Fruit fly (Drosophila melanogaster) whole organism, adult: Measurements from ENCODE around the gene meru.

Experiments
- CG11617 ChIP-seq: fragments of 200-800 bp; sonication (Bioruptor generic); optimal IDR thresholded peaks from 2 replicates; lab custom pipeline; 2017; ENCODE audit warnings: mild to moderate bottlenecking, missing biosample characterization, missing genetic modification reagents, missing genetic modification characterization
- CG12768 ChIP-seq: fragments of 200-800 bp; sonication (Bioruptor generic); optimal IDR thresholded peaks from 2 replicates; lab custom pipeline; 2017; ENCODE audit warnings: missing biosample characterization, missing genetic modification characterization, mild to moderate bottlenecking, moderate library complexity, missing genetic modification reagents
- CG14711 ChIP-seq: fragments of 200-800 bp; sonication (Bioruptor generic); optimal IDR thresholded peaks from 2 replicates; lab custom pipeline; 2018; ENCODE audit warnings: missing biosample characterization, mild to moderate bottlenecking, missing genetic modification characterization, moderate library complexity
- CG1620 ChIP-seq: fragments of 200-800 bp; sonication (Bioruptor generic); optimal IDR thresholded peaks from 2 replicates; lab custom pipeline; 2016; ENCODE audit warnings: missing biosample characterization, missing genetic modification characterization
- CG33017 ChIP-seq: fragments of 200-800 bp; sonication (Bioruptor generic); optimal IDR thresholded peaks from 2 replicates; lab custom pipeline; 2018; ENCODE audit warnings: missing biosample characterization, mild to moderate bottlenecking, missing genetic modification characterization, moderate library complexity
- CG5204 ChIP-seq: fragments of 200-800 bp; sonication (Bioruptor generic); optimal IDR thresholded peaks from 2 replicates; lab custom pipeline; 2016; ENCODE audit warnings: missing biosample characterization, missing genetic modification characterization
- CG7045 ChIP-seq: fragments of 200-800 bp; sonication (Bioruptor generic); optimal IDR thresholded peaks from 2 replicates; lab custom pipeline; 2017; ENCODE audit warnings: missing biosample characterization, mild to moderate bottlenecking, missing genetic modification characterization
- CG7101 ChIP-seq: fragments of 200-800 bp; sonication (Bioruptor generic); optimal IDR thresholded peaks from 2 replicates; lab custom pipeline; 2018; ENCODE audit warnings: missing biosample characterization, mild to moderate bottlenecking, missing genetic modification characterization, moderate library complexity
- Clk ChIP-seq: fragments of 200-800 bp; sonication (Bioruptor generic); optimal IDR thresholded peaks from 2 replicates; lab custom pipeline; 2017; ENCODE audit warnings: missing biosample characterization, missing genetic modification characterization
- Crg-1 ChIP-seq: fragments of 200-800 bp; sonication (Bioruptor generic); optimal IDR thresholded peaks from 2 replicates; lab custom pipeline; 2016; ENCODE audit warnings: missing biosample characterization, missing genetic modification characterization
- Hr96 ChIP-seq: fragments of 200-800 bp; sonication (Bioruptor generic); optimal IDR thresholded peaks from 2 replicates; lab custom pipeline; 2016; ENCODE audit warnings: missing biosample characterization, missing genetic modification characterization
- Mnt ChIP-seq: fragments of 200-800 bp; sonication (Bioruptor generic); optimal IDR thresholded peaks from 2 replicates; lab custom pipeline; 2016; ENCODE audit warnings: missing biosample characterization, mild to moderate bottlenecking, missing genetic modification characterization
- bab1 ChIP-seq: fragments of 200-800 bp; sonication (Bioruptor generic); optimal IDR thresholded peaks from 3 replicates; lab custom pipeline; 2019; ENCODE audit warnings: missing biosample characterization, mild to moderate bottlenecking, missing genetic modification characterization, moderate library complexity
- cic ChIP-seq: fragments of 200-800 bp; sonication (Bioruptor generic); optimal IDR thresholded peaks from 2 replicates; lab custom pipeline; 2017; ENCODE audit warnings: missing biosample characterization, mild to moderate bottlenecking, missing genetic modification characterization, moderate library complexity
- cnc ChIP-seq, 2 experiments: fragments of >200 bp; optimal IDR thresholded peaks; 2 replicates each; lab custom pipeline; 2017
- kay ChIP-seq: fragments of 200-800 bp; sonication (Bioruptor generic); peaks from one replicate; lab custom pipeline; 2016; ENCODE audit warnings: missing biosample characterization, missing genetic modification characterization, borderline replicate concordance
- ovo ChIP-seq: fragments of 200-800 bp; sonication (Bioruptor generic); optimal IDR thresholded peaks from 2 replicates; lab custom pipeline; 2016; ENCODE audit warnings: missing biosample characterization, missing genetic modification characterization
- pad ChIP-seq: fragments of 200-800 bp; sonication (Bioruptor generic); optimal IDR thresholded peaks from 3 replicates; lab custom pipeline; 2017; ENCODE audit warnings: missing biosample characterization, missing genetic modification characterization, mild to moderate bottlenecking, moderate library complexity, missing genetic modification reagents
- tj ChIP-seq: fragments of 200-800 bp; sonication (Bioruptor generic); optimal IDR thresholded peaks from 3 replicates; lab custom pipeline; 2017; ENCODE audit warnings: missing biosample characterization, mild to moderate bottlenecking, missing genetic modification characterization, moderate library complexity
- toe ChIP-seq: fragments of 200-800 bp; sonication (Bioruptor generic); optimal IDR thresholded peaks from 2 replicates; lab custom pipeline; 2016; ENCODE audit warnings: missing biosample characterization, missing genetic modification characterization

meru gene

dm6 chr3L:15843962-15844361, at the start of gene meru:
Gene meru, minus strand, starts transcription at chr3L:15844062.
- TF ChIP-seq Mnt (GFP tag; lab: Kevin White, UChicago) (no peak), CG5204 (GFP tag; lab: Kevin White, UChicago) (no peak), Crg-1 (GFP tag; lab: Kevin White, UChicago) (no peak), Hr96 (GFP tag; lab: Kevin White, UChicago) (no peak), bab1 (no peak), CG11617 (GFP tag; lab: Kevin White, UChicago) (no peak), ovo (no peak), cnc (optimal IDR thresholded peaks at IDR 0.05; lab: Kevin White, UChicago) (no peak), Clk (GFP tag; lab: Kevin White, UChicago) (no peak), CG33017 (tag; lab: Kevin White, UChicago) (no peak), CG1620 (GFP tag; lab: Kevin White, UChicago) (no peak)

- TF ChIP-seq CG14711 (tag; lab: Kevin White, UChicago): no peak
- TF ChIP-seq Mnt (GFP tag; lab: Kevin White, UChicago): no peak
- TF ChIP-seq tj: no peak
- no peak for TF ChIP-seq ovo
- TF ChIP-seq CG11617 (GFP tag; lab: Kevin White, UChicago): no peak
- TF ChIP-seq CG5204 (GFP tag; lab: Kevin White, UChicago): no peak
- TF ChIP-seq CG12768 (GFP tag; lab: Kevin White, UChicago): no peak
- TF ChIP-seq Crg-1 (GFP tag; lab: Kevin White, UChicago): no peak
These were observed 49.6 kb upstream of the meru start for dm6 chr3L:15893490-15893889.

- TF ChIP-seq CG7101 (tag; lab: Kevin White, UChicago) (no peak), CG5204 (GFP tag; lab: Kevin White, UChicago) (no peak), CG1620 (GFP tag; lab: Kevin White, UChicago) (no peak), kay (GFP tag; lab: Kevin White, UChicago) (no peak), CG33017 (tag; lab: Kevin White, UChicago) (no peak)
These were observed 33.7 kb upstream of the meru start for dm6 chr3L:15877520-15877919.

- TF ChIP-seq CG7101 (tag; lab: Kevin White, UChicago): no peak
These were observed 12.2 kb upstream of the meru start for dm6 chr3L:15856035-15856434.

dm6 chr3L:15847655-15848054, 3.8 kb upstream of the meru start:
- no peak for TF ChIP-seq CG1620 (GFP tag; lab: Kevin White, UChicago)
- no peak for TF ChIP-seq cnc (optimal IDR thresholded peaks at IDR 0.05; lab: Kevin White, UChicago)
- TF ChIP-seq CG5204 (GFP tag; lab: Kevin White, UChicago): no peak
- TF ChIP-seq tj: no peak
- no peak for TF ChIP-seq toe (GFP tag; lab: Kevin White, UChicago)
- no peak for TF ChIP-seq CG11617 (GFP tag; lab: Kevin White, UChicago)
- no peak for TF ChIP-seq CG33017 (tag; lab: Kevin White, UChicago)
- no peak for TF ChIP-seq CG12768 (GFP tag; lab: Kevin White, UChicago)

- TF ChIP-seq Clk (GFP tag; lab: Kevin White, UChicago) (no peak), pad (GFP tag; lab: Kevin White, UChicago) (no peak), kay (GFP tag; lab: Kevin White, UChicago) (no peak), CG11617 (GFP tag; lab: Kevin White, UChicago) (no peak), CG1620 (GFP tag; lab: Kevin White, UChicago) (no peak), CG5204 (GFP tag; lab: Kevin White, UChicago) (no peak), CG7101 (tag; lab: Kevin White, UChicago) (no peak)
These were observed 3.4 kb upstream of the meru start for dm6 chr3L:15847224-15847623.

dm6 chr3L:15844577-15844976, 715 bp upstream of the meru start:
- TF ChIP-seq ovo (no peak), CG11617 (GFP tag; lab: Kevin White, UChicago) (no peak), Hr96 (GFP tag; lab: Kevin White, UChicago) (no peak), cic (GFP tag; lab: Kevin White, UChicago) (no peak), Mnt (GFP tag; lab: Kevin White, UChicago) (no peak)

dm6 chr3L:15837209-15837608, 6.7 kb downstream of the meru start, which contains the start of gene CG15715:
Gene CG15715, minus strand, starts transcription at chr3L:15837482.
- TF ChIP-seq CG7045: no peak
- peak; percentile 55 for TF ChIP-seq bab1
- no peak for TF ChIP-seq toe (GFP tag; lab: Kevin White, UChicago)
- peak; percentile 42 for TF ChIP-seq Mnt (GFP tag; lab: Kevin White, UChicago)
- peak; percentile 78 for TF ChIP-seq ovo
